Fruit fly (Drosophila melanogaster): ENCODE data around the gene Gclc.

dm6 chrX:8081427-8082185 is 34.3 kb downstream of the Gclc start, which contains the start of gene Ldsdh1:
- no peak for TF ChIP-seq CG6276 (GFP tag; optimal IDR thresholded peaks at IDR 0.05)
- TF ChIP-seq CG16779 (tag; optimal IDR thresholded peaks at IDR 0.05), result no peak
- TF ChIP-seq topi (GFP tag; optimal IDR thresholded peaks at IDR 0.05), result no peak
- no peak for TF ChIP-seq acj6 (GFP tag; optimal IDR thresholded peaks at IDR 0.05)

All from whole organism, prepupa.